Fruit fly (Drosophila melanogaster) whole organism, embryonic: ENCODE measurements around the gene CG9961.
A peak's percentile ranks its signal among the peaks of the same experiment; 100 is the strongest.

Experiments used
- Blimp-1 ChIP-seq: fragments of 200-800 bp; sonication (Bioruptor generic); optimal IDR thresholded peaks from 3 replicates; lab custom pipeline; 2018; ENCODE audit warnings: missing biosample characterization, missing genetic modification characterization, mild to moderate bottlenecking, moderate library complexity, missing genetic modification reagents
- CG10431 ChIP-seq: fragments of 200-800 bp; sonication (Bioruptor generic); optimal IDR thresholded peaks from 3 replicates; lab custom pipeline; 2018; ENCODE audit warnings: missing biosample characterization, mild to moderate bottlenecking, missing genetic modification characterization
- CG10979 ChIP-seq: fragments of 200-800 bp; sonication (Bioruptor generic); optimal IDR thresholded peaks from 2 replicates; lab custom pipeline; 2018; ENCODE audit warnings: missing biosample characterization, mild to moderate bottlenecking, missing genetic modification characterization, moderate library complexity
- CG14014 ChIP-seq: fragments of 200-800 bp; sonication (Bioruptor generic); IDR thresholded peaks from 2 replicates; pipeline ENCODE4 v1.3.6; 2022; ENCODE audit warnings: missing biosample characterization, missing genetic modification characterization
- CG15011 ChIP-seq: fragments of 200-800 bp; sonication (Bioruptor generic); optimal IDR thresholded peaks from 3 replicates; lab custom pipeline; 2018; ENCODE audit warnings: missing biosample characterization, mild to moderate bottlenecking, missing genetic modification characterization
- CG17802 ChIP-seq: fragments of 200-800 bp; sonication (Bioruptor generic); optimal IDR thresholded peaks from 2 replicates; lab custom pipeline; 2018; ENCODE audit warnings: missing biosample characterization, mild to moderate bottlenecking, missing genetic modification characterization, moderate library complexity
- CG18011 ChIP-seq: fragments of 200-800 bp; sonication (Bioruptor generic); optimal IDR thresholded peaks from 2 replicates; lab custom pipeline; 2017; ENCODE audit warnings: missing biosample characterization, missing genetic modification characterization, mild to moderate bottlenecking, moderate library complexity, missing genotype
- CG2199 ChIP-seq: fragments of 200-800 bp; sonication (Bioruptor generic); IDR thresholded peaks from 3 replicates; pipeline ENCODE4 v1.3.6; 2022; ENCODE audit warnings: missing biosample characterization, missing genetic modification characterization
- CG3065 ChIP-seq: fragments of 200-800 bp; sonication (Bioruptor generic); optimal IDR thresholded peaks from 2 replicates; lab custom pipeline; 2016; ENCODE audit warnings: missing biosample characterization, missing genetic modification characterization
- CG3163 ChIP-seq: fragments of 200-800 bp; sonication (Bioruptor generic); optimal IDR thresholded peaks from 3 replicates; lab custom pipeline; 2016; ENCODE audit warnings: missing biosample characterization, missing genetic modification characterization
- CG32532 ChIP-seq: fragments of 200-800 bp; sonication (Bioruptor generic); IDR thresholded peaks from 2 replicates; pipeline ENCODE4 v1.3.6; 2022; ENCODE audit warnings: missing biosample characterization, missing genetic modification characterization
- CG3726 ChIP-seq: fragments of 200-800 bp; sonication (Bioruptor generic); IDR thresholded peaks from 3 replicates; pipeline ENCODE4, ENCODE4 v1.3.6; 2022; ENCODE audit warnings: missing biosample characterization, missing genetic modification characterization
- CG3995 ChIP-seq: fragments of 200-800 bp; sonication (Bioruptor generic); optimal IDR thresholded peaks from 3 replicates; lab custom pipeline; 2016; ENCODE audit warnings: missing biosample characterization, missing genetic modification characterization
- CG6272 ChIP-seq: fragments of 200-800 bp; sonication (Bioruptor generic); IDR thresholded peaks from 2 replicates; pipeline ENCODE4 v1.3.6; 2022; ENCODE audit warnings: missing biosample characterization, missing genetic modification characterization
- CG6791 ChIP-seq: fragments of 200-800 bp; sonication (Bioruptor generic); IDR thresholded peaks from 3 replicates; pipeline ENCODE4 v1.3.6; 2022; ENCODE audit warnings: missing biosample characterization, missing genetic modification characterization; ENCODE audit not compliant: partially characterized antibody
- CG7928 ChIP-seq: fragments of 200-800 bp; sonication (Bioruptor generic); optimal IDR thresholded peaks from 2 replicates; lab custom pipeline; 2017; ENCODE audit warnings: missing biosample characterization, mild to moderate bottlenecking, missing genetic modification characterization
- CG8944 ChIP-seq: fragments of 200-800 bp; sonication (Bioruptor generic); optimal IDR thresholded peaks from 3 replicates; lab custom pipeline; 2016; ENCODE audit warnings: missing biosample characterization, missing genetic modification characterization
- Fer2 ChIP-seq: fragments of 200-800 bp; sonication (Bioruptor generic); optimal IDR thresholded peaks from 2 replicates; lab custom pipeline; 2018; ENCODE audit warnings: missing biosample characterization, mild to moderate bottlenecking, missing genetic modification characterization, moderate library complexity
- HmgD ChIP-seq: fragments of 200-800 bp; sonication (Bioruptor generic); optimal IDR thresholded peaks from 3 replicates; lab custom pipeline; 2016; ENCODE audit warnings: missing biosample characterization, missing genetic modification characterization
- Lpt ChIP-seq: fragments of >200 bp; optimal IDR thresholded peaks from 2 replicates; lab custom pipeline; 2018; ENCODE audit warnings: missing biosample characterization, missing genetic modification characterization
- Max ChIP-seq: fragments of 200-800 bp; sonication (Bioruptor generic); optimal IDR thresholded peaks from 2 replicates; lab custom pipeline; 2016; ENCODE audit warnings: missing biosample characterization, mild to moderate bottlenecking, missing genetic modification characterization
- ab ChIP-seq: fragments of 200-800 bp; sonication (Bioruptor generic); optimal IDR thresholded peaks from 2 replicates; lab custom pipeline; 2016; ENCODE audit warnings: missing biosample characterization, missing genetic modification characterization
- ato ChIP-seq: fragments of 200-800 bp; sonication (Bioruptor generic); IDR thresholded peaks from 2 replicates; pipeline ENCODE4 v1.3.6; 2022; ENCODE audit warnings: missing biosample characterization, missing genetic modification characterization; ENCODE audit not compliant: partially characterized antibody
- br ChIP-seq: fragments of >200 bp; optimal IDR thresholded peaks from 2 replicates; lab custom pipeline; 2017
- cas ChIP-seq: fragments of 200-800 bp; sonication (Bioruptor generic); IDR thresholded peaks from 2 replicates; pipeline ENCODE4 v1.3.6; 2022; ENCODE audit warnings: missing biosample characterization, missing genetic modification characterization
- cg ChIP-seq: fragments of 200-800 bp; sonication (Bioruptor generic); optimal IDR thresholded peaks from 3 replicates; lab custom pipeline; 2019; ENCODE audit warnings: missing biosample characterization, mild to moderate bottlenecking, missing genetic modification characterization, moderate library complexity
- chif ChIP-seq, 2 experiments: fragments of 200-800 bp; sonication (Bioruptor generic); optimal IDR thresholded peaks; 3 replicates each; lab custom pipeline; 2016; ENCODE audit warnings: missing biosample characterization in 2 of 2, missing genetic modification characterization in 2 of 2
- chn ChIP-seq: fragments of 200-800 bp; sonication (Bioruptor generic); optimal IDR thresholded peaks from 2 replicates; lab custom pipeline; 2016; ENCODE audit warnings: missing biosample characterization, missing genetic modification characterization
- dimm ChIP-seq: fragments of 200-800 bp; sonication (Bioruptor generic); IDR thresholded peaks from 2 replicates; pipeline ENCODE4 v1.3.6; 2022; ENCODE audit warnings: missing biosample characterization, missing genetic modification characterization
- dmrt11E ChIP-seq: fragments of 200-800 bp; sonication (Bioruptor generic); optimal IDR thresholded peaks from 3 replicates; lab custom pipeline; 2018; ENCODE audit warnings: missing biosample characterization, mild to moderate bottlenecking, missing genetic modification characterization, moderate library complexity
- emc ChIP-seq: fragments of 200-800 bp; sonication (Bioruptor generic); optimal IDR thresholded peaks from 2 replicates; lab custom pipeline; 2016; ENCODE audit warnings: missing biosample characterization, missing genetic modification characterization
- fd102C ChIP-seq: fragments of 200-800 bp; sonication (Bioruptor generic); optimal IDR thresholded peaks from 2 replicates; lab custom pipeline; 2018; ENCODE audit warnings: missing biosample characterization, mild to moderate bottlenecking, missing genetic modification characterization, moderate library complexity
- gcm2 ChIP-seq: fragments of 200-800 bp; sonication (Bioruptor generic); optimal IDR thresholded peaks from 2 replicates; lab custom pipeline; 2016; ENCODE audit warnings: missing biosample characterization, missing genetic modification characterization
- inv ChIP-seq: fragments of 200-800 bp; sonication (Bioruptor generic); IDR thresholded peaks from 2 replicates; pipeline ENCODE4 v1.3.6; 2022; ENCODE audit warnings: missing biosample characterization, missing genetic modification characterization; ENCODE audit not compliant: partially characterized antibody
- lab ChIP-seq: fragments of 200-800 bp; sonication (Bioruptor generic); optimal IDR thresholded peaks from 3 replicates; lab custom pipeline; 2017; ENCODE audit warnings: missing biosample characterization, missing genetic modification characterization, mild to moderate bottlenecking, moderate library complexity, missing genetic modification reagents
- nmo ChIP-seq: fragments of 200-800 bp; sonication (Bioruptor generic); optimal IDR thresholded peaks from 2 replicates; lab custom pipeline; 2018; ENCODE audit warnings: missing biosample characterization, mild to moderate bottlenecking, missing genetic modification characterization, moderate library complexity
- oc ChIP-seq: fragments of 200-800 bp; sonication (Bioruptor generic); optimal IDR thresholded peaks from 2 replicates; lab custom pipeline; 2018; ENCODE audit warnings: missing biosample characterization, mild to moderate bottlenecking, missing genetic modification characterization, moderate library complexity
- otp ChIP-seq: fragments of 200-800 bp; sonication (Bioruptor generic); IDR thresholded peaks from 3 replicates; pipeline ENCODE4, ENCODE4 v1.3.6; 2022; ENCODE audit warnings: missing biosample characterization, missing genetic modification characterization
- phol ChIP-seq: fragments of 200-800 bp; sonication (Bioruptor generic); optimal IDR thresholded peaks from 3 replicates; lab custom pipeline; 2018; ENCODE audit warnings: missing biosample characterization, mild to moderate bottlenecking, missing genetic modification characterization, moderate library complexity
- pnt ChIP-seq: fragments of 200-800 bp; sonication (Bioruptor generic); optimal IDR thresholded peaks from 3 replicates; lab custom pipeline; 2016; ENCODE audit warnings: missing biosample characterization, missing genetic modification characterization
- ranshi ChIP-seq: fragments of 200-800 bp; sonication (Bioruptor generic); IDR thresholded peaks from 2 replicates; pipeline ENCODE4 v1.3.6; 2022; ENCODE audit warnings: missing biosample characterization, missing genetic modification characterization
- sens-2 ChIP-seq: fragments of 200-800 bp; sonication (Bioruptor generic); IDR thresholded peaks from 2 replicates; pipeline ENCODE4 v1.3.6; 2022; ENCODE audit warnings: missing biosample characterization, missing genetic modification characterization
- sisA ChIP-seq: fragments of 200-800 bp; sonication (Bioruptor generic); IDR thresholded peaks from 2 replicates; pipeline ENCODE4 v1.3.6; 2022; ENCODE audit warnings: missing biosample characterization, missing genetic modification characterization
- sna ChIP-seq: fragments of 200-800 bp; sonication (Bioruptor generic); IDR thresholded peaks from 2 replicates; pipeline ENCODE4 v1.3.6; 2022; ENCODE audit warnings: missing biosample characterization, missing genetic modification characterization; ENCODE audit not compliant: partially characterized antibody
- so ChIP-seq: fragments of 200-800 bp; sonication (Bioruptor generic); IDR thresholded peaks from 3 replicates; pipeline ENCODE4 v1.3.6; 2022; ENCODE audit warnings: missing biosample characterization, missing genetic modification characterization
- tll ChIP-seq, 2 experiments: fragments of 200-800 bp in 1 of 2; fragments of >200 bp in 1 of 2; sonication (Bioruptor generic) in 1 of 2; optimal IDR thresholded peaks; 2 replicates each; lab custom pipeline; 2017 to 2019; ENCODE audit warnings: missing biosample characterization in 2 of 2, missing genetic modification characterization in 2 of 2, mild to moderate bottlenecking in 1 of 2, moderate library complexity in 1 of 2
- trh ChIP-seq: fragments of 200-800 bp; sonication (Bioruptor generic); optimal IDR thresholded peaks from 2 replicates; lab custom pipeline; 2016; ENCODE audit warnings: missing biosample characterization, missing genetic modification characterization
- unc-4 ChIP-seq: fragments of 200-800 bp; sonication (Bioruptor generic); IDR thresholded peaks from 2 replicates; pipeline ENCODE4 v1.3.6; 2022; ENCODE audit warnings: missing biosample characterization, missing genetic modification characterization; ENCODE audit not compliant: partially characterized antibody
- zen2 ChIP-seq: fragments of 200-800 bp; sonication (Bioruptor generic); IDR thresholded peaks from 3 replicates; pipeline ENCODE4 v1.3.6; 2022; ENCODE audit warnings: missing biosample characterization, missing genetic modification characterization; ENCODE audit not compliant: partially characterized antibody

Gene CG9961

dm6 chr2L:2748480-2749143 is 3.9 kb upstream of the CG9961 start (continued):
- TF ChIP-seq tll (GFP tag; optimal IDR thresholded peaks at IDR 0.05; lab: Kevin White, UChicago) (no peak), HmgD (GFP tag; lab: Kevin White, UChicago) (peak; percentile 0), pnt (GFP tag; lab: Kevin White, UChicago) (peak; percentile 66), Blimp-1 (GFP tag; lab: Kevin White, UChicago) (peak; percentile 77), zen2 (GFP tag; lab: Robert Waterston, UW) (no peak; the same call in 2 of the 3 replicates), otp (peak; percentile 69; the same call in 2 of the 3 replicates), CG3726 (peak; percentile 68; the same call in 2 of the 3 replicates), ato (GFP tag; lab: Robert Waterston, UW) (peak; percentile 60; the same call in 1 of the 2 replicates), nmo (GFP tag; lab: Kevin White, UChicago) (peak; percentile 91), sna (no peak; the same call in 1 of the 2 replicates), gcm2 (GFP tag; lab: Kevin White, UChicago) (peak; percentile 34), ranshi (peak; percentile 83), chif (GFP tag; optimal IDR thresholded peaks at IDR 0.05; lab: Kevin White, UChicago) (peak; percentile 72 to 74), CG10979 (tag; lab: Kevin White, UChicago) (peak; percentile 81), CG17802 (tag; lab: Kevin White, UChicago) (peak; percentile 66), unc-4 (GFP tag; lab: Robert Waterston, UW) (peak; percentile 56), CG6791 (GFP tag; lab: Robert Waterston, UW) (no peak), CG6272 (GFP tag; lab: Robert Waterston, UW) (peak; percentile 88), phol (tag; lab: Kevin White, UChicago) (peak; percentile 86), trh (peak; percentile 68), oc (tag; lab: Kevin White, UChicago) (no peak), chn (peak; percentile 86), CG14014 (GFP tag; lab: Robert Waterston, UW) (peak; percentile 87), CG15011 (GFP tag; lab: Kevin White, UChicago) (no peak), fd102C (GFP tag; lab: Kevin White, UChicago) (peak; percentile 27), CG10431 (peak; percentile 71), CG3065 (GFP tag; lab: Kevin White, UChicago) (peak; percentile 67), emc (peak; percentile 77), CG8944 (GFP tag; lab: Kevin White, UChicago) (peak; percentile 80), Max (GFP tag; lab: Kevin White, UChicago) (peak; percentile 81), CG3995 (peak; percentile 69), CG7928 (GFP tag; lab: Kevin White, UChicago) (peak; percentile 99), dimm (GFP tag; lab: Robert Waterston, UW) (0 out of 2 replicates have a peak, but pooled peaks have one; percentile 25), CG18011 (GFP tag; lab: Kevin White, UChicago) (peak; percentile 74), ab (GFP tag; lab: Kevin White, UChicago) (peak; percentile 2), so (GFP tag; lab: Robert Waterston, UW) (peak; percentile 86), sens-2 (GFP tag; lab: Robert Waterston, UW) (no peak; the same call in 1 of the 2 replicates), lab (GFP tag; lab: Kevin White, UChicago) (peak; percentile 94), cas (peak; percentile 88), dmrt11E (tag; lab: Kevin White, UChicago) (peak; percentile 79), Fer2 (tag; lab: Kevin White, UChicago) (peak; percentile 82), sisA (GFP tag; lab: Robert Waterston, UW) (peak; percentile 88), CG2199 (GFP tag; lab: Robert Waterston, UW) (no peak; the same call in 2 of the 3 replicates), inv (GFP tag; lab: Robert Waterston, UW) (peak; percentile 36; the same call in 1 of the 2 replicates), CG3163 (GFP tag; lab: Kevin White, UChicago) (peak; percentile 60), CG32532 (GFP tag; lab: Robert Waterston, UW) (peak; percentile 94), Lpt (no peak), cg (GFP tag; lab: Kevin White, UChicago) (no peak), br (lab: Kevin White, UChicago) (no peak)
